Worm (Caenorhabditis elegans) whole organism, young adult: ENCODE measurements around the gene ztf-28.

ENCODE experiments used
- B0261.1 ChIP-seq: sonication (generic microtip); optimal IDR thresholded peaks from 2 replicates; lab custom pipeline; 2016; ENCODE audit warnings: mild to moderate bottlenecking, missing genetic modification characterization, moderate library complexity, missing compliant biosample characterization
- C17E4.6 ChIP-seq: fragments of 200-800 bp; sonication (Bioruptor generic); IDR thresholded peaks from 2 replicates; pipeline ENCODE4 v1.3.6; 2022; ENCODE audit warnings: missing genetic modification reagents, missing genetic modification characterization, missing compliant biosample characterization
- F23B12.7 ChIP-seq: sonication (generic microtip); optimal IDR thresholded peaks from 2 replicates; lab custom pipeline; 2017; ENCODE audit warnings: missing genetic modification characterization, mild to moderate bottlenecking, missing compliant biosample characterization, antibody characterized with exemption, moderate library complexity; ENCODE audit not compliant: insufficient read depth
- F33H1.4 ChIP-seq: fragments of 200-800 bp; sonication (Bioruptor generic); IDR thresholded peaks from 2 replicates; pipeline ENCODE4 v1.3.6; 2022; ENCODE audit warnings: missing genetic modification reagents, missing genetic modification characterization, missing compliant biosample characterization
- F37B4.10 ChIP-seq: fragments of 200-800 bp; sonication (Bioruptor generic); IDR thresholded peaks from 2 replicates; pipeline ENCODE4 v1.3.6; 2022; ENCODE audit warnings: missing genetic modification characterization, missing compliant biosample characterization
- F49E8.2 ChIP-seq: sonication (generic microtip); optimal IDR thresholded peaks from 3 replicates; lab custom pipeline; 2017; ENCODE audit warnings: missing genetic modification characterization, mild to moderate bottlenecking, missing compliant biosample characterization, antibody characterized with exemption, moderate library complexity; ENCODE audit not compliant: insufficient read depth
- F52B5.7 ChIP-seq: sonication (generic microtip); optimal IDR thresholded peaks from 2 replicates; lab custom pipeline; 2016; ENCODE audit warnings: mild to moderate bottlenecking, missing genetic modification characterization, missing compliant biosample characterization
- Y53G8AR.9 ChIP-seq: fragments of 200-800 bp; sonication (Bioruptor generic); conservative IDR thresholded peaks from 2 replicates; pipeline ENCODE4 v1.3.6; 2022; ENCODE audit warnings: missing genetic modification reagents, missing genetic modification characterization, missing compliant biosample characterization
- Y95B8A.8 ChIP-seq: fragments of 200-800 bp; sonication (Bioruptor generic); IDR thresholded peaks from 2 replicates; pipeline ENCODE4 v1.3.6; 2022; ENCODE audit warnings: missing genetic modification reagents, missing genetic modification characterization, missing compliant biosample characterization
- akir-1 ChIP-seq: fragments of 200-800 bp; sonication (Bioruptor generic); optimal IDR thresholded peaks from 2 replicates; lab custom pipeline; 2018; ENCODE audit warnings: mild to moderate bottlenecking, missing genetic modification characterization, moderate library complexity, missing compliant biosample characterization
- atf-7 ChIP-seq: sonication (generic microtip); optimal IDR thresholded peaks from 2 replicates; lab custom pipeline; 2017; ENCODE audit warnings: mild to moderate bottlenecking, missing genetic modification characterization, missing compliant biosample characterization
- athp-1 ChIP-seq: sonication (generic microtip); optimal IDR thresholded peaks from 2 replicates; lab custom pipeline; 2017; ENCODE audit warnings: mild to moderate bottlenecking, missing genetic modification characterization, missing compliant biosample characterization
- ccch-3 ChIP-seq: fragments of 200-800 bp; sonication (Bioruptor generic); optimal IDR thresholded peaks from 2 replicates; lab custom pipeline; 2018; ENCODE audit warnings: mild to moderate bottlenecking, missing genetic modification characterization, missing compliant biosample characterization
- ceh-27 ChIP-seq: fragments of 200-800 bp; sonication (Bioruptor generic); optimal IDR thresholded peaks from 2 replicates; lab custom pipeline; 2018; ENCODE audit warnings: mild to moderate bottlenecking, missing genetic modification characterization, moderate library complexity, missing compliant biosample characterization
- die-1 ChIP-seq: sonication (generic microtip); optimal IDR thresholded peaks from 2 replicates; lab custom pipeline; 2016; ENCODE audit warnings: missing genotype, mild to moderate bottlenecking, missing genetic modification characterization, missing compliant biosample characterization
- dox-1 ChIP-seq: fragments of 200-800 bp; sonication (Bioruptor generic); IDR thresholded peaks from 2 replicates; pipeline ENCODE4 v1.3.6; 2022; ENCODE audit warnings: missing genetic modification reagents, missing genetic modification characterization, missing compliant biosample characterization
- dpff-1 ChIP-seq: sonication (generic microtip); optimal IDR thresholded peaks from 2 replicates; lab custom pipeline; 2017; ENCODE audit warnings: mild to moderate bottlenecking, missing genetic modification characterization, missing compliant biosample characterization
- efl-1 ChIP-seq: fragments of 150-350 bp; optimal IDR thresholded peaks from 2 replicates; lab custom pipeline; 2014; ENCODE audit warnings: missing biosample characterization, missing genetic modification reagents, missing genetic modification characterization
- egl-18 ChIP-seq: fragments of 200-800 bp; sonication (Bioruptor generic); IDR thresholded peaks from 2 replicates; pipeline ENCODE4 v1.3.6; 2022; ENCODE audit warnings: missing genetic modification reagents, missing genetic modification characterization, missing compliant biosample characterization
- egl-44 ChIP-seq: fragments of 200-800 bp; sonication (Bioruptor generic); IDR thresholded peaks from 2 replicates; pipeline ENCODE4 v1.3.6; 2022; ENCODE audit warnings: missing genetic modification reagents, missing genetic modification characterization, missing compliant biosample characterization
- egrh-3 ChIP-seq: fragments of 200-800 bp; sonication (Bioruptor generic); IDR thresholded peaks from 2 replicates; pipeline ENCODE4 v1.3.6; 2022; ENCODE audit warnings: missing genetic modification reagents, missing genetic modification characterization, missing compliant biosample characterization
- gei-17 ChIP-seq: fragments of 200-800 bp; sonication (Bioruptor generic); optimal IDR thresholded peaks from 2 replicates; lab custom pipeline; 2018; ENCODE audit warnings: mild to moderate bottlenecking, missing genetic modification characterization, missing compliant biosample characterization
- hmg-1.2 ChIP-seq: fragments of 200-800 bp; sonication (Bioruptor generic); IDR thresholded peaks from 2 replicates; pipeline ENCODE4 v1.3.6; 2022; ENCODE audit warnings: missing genetic modification reagents, missing genetic modification characterization, missing compliant biosample characterization
- hrde-1 ChIP-seq: sonication (generic microtip); optimal IDR thresholded peaks from 2 replicates; lab custom pipeline; 2016; ENCODE audit warnings: missing genetic modification characterization, mild to moderate bottlenecking, missing compliant biosample characterization, moderate library complexity, missing genotype, missing genetic modification reagents, borderline replicate concordance
- let-607 ChIP-seq, 2 experiments: fragments of 200-800 bp in 1 of 2; sonication (Bioruptor generic) in 1 of 2; sonication (generic microtip) in 1 of 2; optimal IDR thresholded peaks; 2 replicates each; lab custom pipeline; 2016 to 2018; ENCODE audit warnings: mild to moderate bottlenecking in 2 of 2, missing compliant biosample characterization in 2 of 2, missing genetic modification characterization in 2 of 2, moderate library complexity in 2 of 2, missing genotype in 1 of 2
- madf-3 ChIP-seq: fragments of 200-800 bp; sonication (Bioruptor generic); IDR thresholded peaks from 2 replicates; pipeline ENCODE4 v1.3.6; 2022; ENCODE audit warnings: missing genetic modification reagents, missing genetic modification characterization, missing compliant biosample characterization
- madf-6 ChIP-seq: fragments of 200-800 bp; sonication (Bioruptor generic); IDR thresholded peaks from 2 replicates; pipeline ENCODE4 v1.3.6; 2022; ENCODE audit warnings: missing genetic modification reagents, missing genetic modification characterization, missing compliant biosample characterization
- mel-28 ChIP-seq: sonication (generic microtip); optimal IDR thresholded peaks from 2 replicates; lab custom pipeline; 2016; ENCODE audit warnings: borderline replicate concordance, mild to moderate bottlenecking, missing genetic modification characterization, missing compliant biosample characterization
- nfya-1 ChIP-seq: sonication (generic microtip); optimal IDR thresholded peaks from 2 replicates; lab custom pipeline; 2017; ENCODE audit warnings: antibody characterized with exemption, missing compliant biosample characterization, missing genetic modification characterization, borderline replicate concordance; ENCODE audit not compliant: insufficient read depth
- nfya-2 ChIP-seq: fragments of 200-800 bp; sonication (Bioruptor generic); IDR thresholded peaks from 2 replicates; pipeline ENCODE4 v1.3.6; 2022; ENCODE audit warnings: missing genetic modification reagents, missing genetic modification characterization, missing compliant biosample characterization
- nfyb-1 ChIP-seq: fragments of 200-800 bp; sonication (Bioruptor generic); IDR thresholded peaks from 2 replicates; pipeline ENCODE4 v1.3.6; 2022; ENCODE audit warnings: missing genetic modification reagents, missing genetic modification characterization, missing compliant biosample characterization
- nhr-27 ChIP-seq: fragments of 200-800 bp; sonication (Bioruptor generic); optimal IDR thresholded peaks from 2 replicates; lab custom pipeline; 2018; ENCODE audit warnings: mild to moderate bottlenecking, missing genetic modification characterization, moderate library complexity, missing compliant biosample characterization
- nhr-90 ChIP-seq: sonication (generic microtip); optimal IDR thresholded peaks from 2 replicates; lab custom pipeline; 2016; ENCODE audit warnings: missing genotype, mild to moderate bottlenecking, missing genetic modification characterization, missing compliant biosample characterization
- rcor-1 ChIP-seq: fragments of 200-800 bp; sonication (Bioruptor generic); IDR thresholded peaks from 2 replicates; pipeline ENCODE4 v1.3.6; 2022; ENCODE audit warnings: missing genetic modification reagents, missing genetic modification characterization, missing compliant biosample characterization
- sea-2 ChIP-seq: fragments of 200-800 bp; sonication (Bioruptor generic); IDR thresholded peaks from 2 replicates; pipeline ENCODE4 v1.3.6; 2022; ENCODE audit warnings: missing genetic modification characterization, missing compliant biosample characterization
- snpc-3.4 ChIP-seq: sonication (generic microtip); optimal IDR thresholded peaks from 2 replicates; lab custom pipeline; 2017; ENCODE audit warnings: missing genetic modification characterization, mild to moderate bottlenecking, missing compliant biosample characterization, antibody characterized with exemption, moderate library complexity, missing genotype, missing genetic modification reagents
- snpc-4 ChIP-seq, 5 experiments: fragments of 150-350 bp in 1 of 5; sonication (generic microtip) in 4 of 5; optimal IDR thresholded peaks; 2 replicates each; lab custom pipeline; 2014 to 2018; ENCODE audit warnings: missing genetic modification characterization in 5 of 5, missing biosample characterization in 3 of 5, antibody characterized with exemption in 2 of 5, mild to moderate bottlenecking in 2 of 5, missing compliant biosample characterization in 2 of 5, missing genotype in 2 of 5, moderate library complexity in 2 of 5, missing genetic modification reagents in 1 of 5
- zfh-2 ChIP-seq: fragments of 200-800 bp; sonication (Bioruptor generic); conservative IDR thresholded peaks from 2 replicates; pipeline ENCODE4 v1.3.6; 2022; ENCODE audit warnings: missing genetic modification reagents, missing genetic modification characterization, missing compliant biosample characterization
- ztf-18 ChIP-seq: sonication (generic microtip); optimal IDR thresholded peaks from 2 replicates; lab custom pipeline; 2016; ENCODE audit warnings: missing genotype, mild to moderate bottlenecking, missing genetic modification characterization, missing compliant biosample characterization
- ztf-26 ChIP-seq: sonication (generic microtip); optimal IDR thresholded peaks from 2 replicates; lab custom pipeline; 2017; ENCODE audit warnings: missing genetic modification characterization, missing compliant biosample characterization
- ztf-28 ChIP-seq: fragments of 200-800 bp; sonication (Bioruptor generic); IDR thresholded peaks from 2 replicates; pipeline ENCODE4 v1.3.6; 2022; ENCODE audit warnings: missing genetic modification reagents, missing genetic modification characterization, missing compliant biosample characterization
- ztf-6 ChIP-seq: fragments of 200-800 bp; sonication (Bioruptor generic); IDR thresholded peaks from 2 replicates; pipeline ENCODE4 v1.3.6; 2022; ENCODE audit warnings: missing genetic modification reagents, missing genetic modification characterization, missing compliant biosample characterization

ztf-28 gene

DNA sequence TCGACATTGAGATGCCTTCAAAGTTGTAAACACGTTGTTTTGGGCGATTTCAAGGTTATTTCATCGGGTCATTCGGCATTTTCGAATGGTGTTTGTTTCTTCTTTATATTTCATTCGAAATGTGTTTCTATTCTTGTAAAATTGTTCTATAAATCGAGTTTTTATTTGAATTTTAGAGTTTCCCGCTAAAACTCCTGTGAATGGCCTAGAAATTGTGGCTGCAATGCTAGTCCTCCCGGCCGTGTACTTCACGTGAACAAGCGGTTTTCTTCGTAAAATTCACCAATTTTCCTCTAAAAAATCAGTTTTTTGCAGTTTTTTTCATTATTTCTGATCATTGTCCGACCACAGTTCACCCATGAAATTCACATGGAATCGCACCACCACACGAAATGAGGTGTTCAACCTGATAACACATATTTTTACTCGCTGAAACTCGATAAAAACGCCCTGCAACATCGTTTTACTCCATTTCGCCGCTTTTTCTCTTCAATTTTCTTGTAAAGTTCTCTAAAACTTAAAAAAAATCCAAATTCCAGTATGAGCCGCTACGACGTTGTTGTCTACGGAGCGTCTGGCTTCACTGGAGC lies 36.6 kb downstream of the ztf-28 start, which contains the start of gene ldp-1 (continued):
- TF ChIP-seq snpc-3.4 (tag; lab: Kevin White, UChicago) = no peak
- peak; percentile 27 for TF ChIP-seq F33H1.4 (GFP tag; lab: Robert Waterston, UW)
- TF ChIP-seq athp-1 (tag; lab: Kevin White, UChicago) = no peak
- no peak for TF ChIP-seq ztf-26 (tag; lab: Kevin White, UChicago)
- TF ChIP-seq let-607 (tag; optimal IDR thresholded peaks at IDR 0.05; lab: Kevin White, UChicago) = no peak
- peak; percentile 66 for TF ChIP-seq madf-6 (GFP tag; lab: Robert Waterston, UW)
- no peak for TF ChIP-seq gei-17 (GFP tag; lab: Kevin White, UChicago)
- no peak for TF ChIP-seq ztf-6
- no peak for TF ChIP-seq hmg-1.2 (GFP tag; lab: Robert Waterston, UW)
- no peak for TF ChIP-seq F23B12.7
- TF ChIP-seq snpc-4 (GFP tag; optimal IDR thresholded peaks at IDR 0.05; lab: Kevin White, UChicago) = no peak
- peak in 3 of 4 experiments; percentile 16 to 28 (median 26) for TF ChIP-seq snpc-4 (tag; optimal IDR thresholded peaks at IDR 0.05; lab: Kevin White, UChicago)
- no peak for TF ChIP-seq nfya-2
- TF ChIP-seq rcor-1 = peak; percentile 46; the same call in 1 of the 2 replicates
- TF ChIP-seq nhr-90 (tag; lab: Kevin White, UChicago) = no peak
- TF ChIP-seq F52B5.7 (tag; lab: Kevin White, UChicago) = no peak
- TF ChIP-seq egl-44 (GFP tag; lab: Robert Waterston, UW) = no peak
- TF ChIP-seq efl-1 (GFP tag; lab: Kevin White, UChicago) = peak; percentile 49

ce11 chrV:2132675-2133074 lies 42.2 kb downstream of the ztf-28 start:
- TF ChIP-seq sea-2 (0 out of 2 replicates have a peak, but pooled peaks have one; percentile 18), hrde-1 (tag; lab: Kevin White, UChicago) (no peak), zfh-2 (GFP tag; lab: Robert Waterston, UW) (peak; percentile 56; the same call in 1 of the 2 replicates), nfyb-1 (GFP tag; lab: Robert Waterston, UW) (peak; percentile 19; the same call in 1 of the 2 replicates), snpc-4 (GFP tag; optimal IDR thresholded peaks at IDR 0.05; lab: Kevin White, UChicago) (no peak), snpc-4 (tag; optimal IDR thresholded peaks at IDR 0.05; lab: Kevin White, UChicago) (no peak)

- no peak for TF ChIP-seq nfya-1 (tag; lab: Kevin White, UChicago)
- TF ChIP-seq F49E8.2 (tag; lab: Kevin White, UChicago) = no peak
- no peak for TF ChIP-seq egl-18 (GFP tag; lab: Robert Waterston, UW)
- no peak for TF ChIP-seq nhr-27 (tag; lab: Kevin White, UChicago)
- no peak for TF ChIP-seq F52B5.7 (tag; lab: Kevin White, UChicago)
- TF ChIP-seq ztf-28 (GFP tag; lab: Robert Waterston, UW) = no peak
- TF ChIP-seq madf-6 (GFP tag; lab: Robert Waterston, UW) = no peak
- TF ChIP-seq B0261.1 (tag; lab: Kevin White, UChicago) = no peak
- peak; percentile 31; the same call in 1 of the 2 replicates for TF ChIP-seq egrh-3 (GFP tag; lab: Robert Waterston, UW)
- TF ChIP-seq akir-1 (GFP tag; lab: Kevin White, UChicago) = no peak
- no peak for TF ChIP-seq madf-3 (GFP tag; lab: Robert Waterston, UW)
- TF ChIP-seq ztf-26 (tag; lab: Kevin White, UChicago) = no peak
- TF ChIP-seq ccch-3 (GFP tag; lab: Kevin White, UChicago) = no peak
- TF ChIP-seq Y95B8A.8 (GFP tag; lab: Robert Waterston, UW) = no peak
- TF ChIP-seq ceh-27 (GFP tag; lab: Kevin White, UChicago) = peak; percentile 43
- peak; percentile 42; the same call in 1 of the 2 replicates for TF ChIP-seq dox-1 (GFP tag; lab: Robert Waterston, UW)
- TF ChIP-seq mel-28 (tag; lab: Kevin White, UChicago) = no peak
- no peak for TF ChIP-seq hrde-1 (tag; lab: Kevin White, UChicago)
- TF ChIP-seq atf-7 = peak; percentile 45
- no peak for TF ChIP-seq Y53G8AR.9
- TF ChIP-seq die-1 = no peak
- no peak for TF ChIP-seq C17E4.6 (GFP tag; lab: Robert Waterston, UW)
- TF ChIP-seq F37B4.10 = no peak
- no peak for TF ChIP-seq dpff-1 (tag; lab: Kevin White, UChicago)
- no peak for TF ChIP-seq egl-44 (GFP tag; lab: Robert Waterston, UW)
- no peak for TF ChIP-seq sea-2
- TF ChIP-seq ztf-18 (tag; lab: Kevin White, UChicago) = no peak
Observed at ce11 chrV:2133512-2133911, 43.0 kb downstream of the ztf-28 start.
